Worm (Caenorhabditis elegans) whole organism, early embryonic: Measurements from ENCODE around the gene str-47.

ENCODE experiments used
- B0310.2 ChIP-seq: sonication (generic microtip); optimal IDR thresholded peaks from 2 replicates; lab custom pipeline; 2016; ENCODE audit warnings: mild to moderate bottlenecking, missing genetic modification characterization, missing compliant biosample characterization
- ama-1 ChIP-seq: fragments of 150-350 bp; optimal IDR thresholded peaks from 2 replicates; lab custom pipeline; 2014
- ets-7 ChIP-seq: sonication (generic microtip); optimal IDR thresholded peaks from 2 replicates; lab custom pipeline; 2016; ENCODE audit warnings: missing genotype, missing genetic modification characterization, missing compliant biosample characterization
- scrt-1 ChIP-seq: fragments of 200-800 bp; sonication (Bioruptor generic); IDR thresholded peaks from 2 replicates; pipeline ENCODE4 v1.3.6; 2022; ENCODE audit warnings: missing genetic modification characterization, missing compliant biosample characterization
- sea-1 ChIP-seq: fragments of 200-800 bp; sonication (Bioruptor generic); conservative IDR thresholded peaks from 2 replicates; pipeline ENCODE4 v1.3.6; 2022; ENCODE audit warnings: missing genetic modification characterization, missing compliant biosample characterization

ce11 chrV:7598269-7598668 lies 47.3 kb upstream of the str-47 start, which contains the start of gene C50E3.7:
- TF ChIP-seq ama-1 (lab: Kevin White, UChicago) (no peak), B0310.2 (tag; lab: Kevin White, UChicago) (no peak), scrt-1 (no peak), sea-1 (no peak), ets-7 (tag; lab: Kevin White, UChicago) (no peak)
